Fruit fly (Drosophila melanogaster): ENCODE data around the gene CG8209.

The CG8209 gene

DNA sequence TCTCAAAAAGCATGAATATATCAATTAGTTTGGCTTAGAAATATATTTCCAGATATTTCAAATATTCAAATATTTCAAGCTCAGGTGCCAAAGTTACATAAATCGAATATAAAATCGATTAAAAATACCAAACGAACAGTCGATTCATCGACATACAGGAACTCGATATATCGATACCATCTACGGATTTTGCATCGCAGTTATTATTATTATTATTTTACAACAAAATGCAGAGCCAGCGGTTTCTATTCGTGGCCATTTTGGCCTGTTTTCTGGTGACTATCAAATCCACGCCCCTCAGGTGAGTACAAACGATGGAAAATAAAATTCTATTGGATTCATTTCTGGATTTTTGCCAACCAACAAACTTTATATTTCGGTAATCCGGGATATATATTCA, 5.8 kb upstream of the CG8209 start, which contains the start of gene RNaseX25 (continued):
- TF ChIP-seq MTF-1 (GFP tag; optimal IDR thresholded peaks at IDR 0.05; ENCODE audit: borderline replicate concordance) (no peak), unpg (GFP tag; optimal IDR thresholded peaks at IDR 0.05) (no peak), CG1602 (GFP tag; optimal IDR thresholded peaks at IDR 0.05) (no peak), CG3065 (GFP tag; optimal IDR thresholded peaks at IDR 0.05) (no peak), Mes4 (GFP tag; optimal IDR thresholded peaks at IDR 0.05) (no peak), Max (GFP tag; optimal IDR thresholded peaks at IDR 0.05) (no peak), MESR4 (GFP tag; optimal IDR thresholded peaks at IDR 0.05) (peak; percentile 79), nerfin-2 (GFP tag; IDR thresholded peaks at IDR 0.05; ENCODE audit: partially characterized antibody) (peak; percentile 94), chm (GFP tag; IDR thresholded peaks at IDR 0.05) (no peak), ind (GFP tag; optimal IDR thresholded peaks at IDR 0.05) (no peak), fd3F (GFP tag; optimal IDR thresholded peaks at IDR 0.05) (no peak), sob (GFP tag; IDR thresholded peaks at IDR 0.05) (no peak), B-H2 (GFP tag; optimal IDR thresholded peaks at IDR 0.05) (no peak), CG12236 (GFP tag; optimal IDR thresholded peaks at IDR 0.05) (no peak), CG4328 (GFP tag; optimal IDR thresholded peaks at IDR 0.05) (no peak), CG10565 (GFP tag; optimal IDR thresholded peaks at IDR 0.05) (no peak), pzg (GFP tag; optimal IDR thresholded peaks at IDR 0.05) (peak; percentile 62), luna (GFP tag; optimal IDR thresholded peaks at IDR 0.05) (no peak), kah (GFP tag; optimal IDR thresholded peaks at IDR 0.05) (no peak), Sox102F (GFP tag; optimal IDR thresholded peaks at IDR 0.05) (no peak), CG42726 (GFP tag; IDR thresholded peaks at IDR 0.05; ENCODE audit: partially characterized antibody) (peak; percentile 64; the same call in 1 of the 2 replicates), dan (GFP tag; IDR thresholded peaks at IDR 0.05) (no peak), sr (GFP tag; IDR thresholded peaks at IDR 0.05) (no peak), her (GFP tag; optimal IDR thresholded peaks at IDR 0.05) (no peak), gsb (GFP tag; IDR thresholded peaks at IDR 0.05) (no peak), disco-r (GFP tag; optimal IDR thresholded peaks at IDR 0.05) (no peak), trem (tag; optimal IDR thresholded peaks at IDR 0.05) (peak; percentile 2), YL-1 (GFP tag; optimal IDR thresholded peaks at IDR 0.05) (peak; percentile 47), CG17361 (GFP tag; IDR thresholded peaks at IDR 0.05) (peak; percentile 8; the same call in 1 of the 3 replicates), CG4360 (GFP tag; IDR thresholded peaks at IDR 0.05) (no peak), E2f2 (GFP tag; IDR thresholded peaks at IDR 0.05) (peak; percentile 92), CG2202 (tag; optimal IDR thresholded peaks at IDR 0.05) (no peak), vfl (GFP tag; optimal IDR thresholded peaks at IDR 0.05) (no peak), CG2712 (tag; optimal IDR thresholded peaks at IDR 0.05) (peak; percentile 41), dimm (GFP tag; IDR thresholded peaks at IDR 0.05) (no peak), Hsf (GFP tag; optimal IDR thresholded peaks at IDR 0.05) (no peak), BEAF-32 (GFP tag; optimal IDR thresholded peaks at IDR 0.05) (peak; percentile 81), CG2129 (GFP tag; IDR thresholded peaks at IDR 0.05; ENCODE audit: partially characterized antibody) (peak; percentile 86), CG16779 (GFP tag; IDR thresholded peaks at IDR 0.05) (no peak), crc (GFP tag; optimal IDR thresholded peaks at IDR 0.05) (no peak), CG14014 (GFP tag; IDR thresholded peaks at IDR 0.05) (no peak), MBD-R2 (GFP tag; IDR thresholded peaks at IDR 0.05) (0 out of 2 replicates have a peak, but pooled peaks have one; percentile 38), Eip74EF (GFP tag; optimal IDR thresholded peaks at IDR 0.05) (no peak), Dad (GFP tag; optimal IDR thresholded peaks at IDR 0.05) (no peak), Aef1 (GFP tag; IDR thresholded peaks at IDR 0.05) (no peak), CG4820 (GFP tag; optimal IDR thresholded peaks at IDR 0.05) (no peak), odd (GFP tag; optimal IDR thresholded peaks at IDR 0.05) (no peak), stc (GFP tag; IDR thresholded peaks at IDR 0.05) (no peak), CG12769 (tag; optimal IDR thresholded peaks at IDR 0.05) (no peak), ERR (GFP tag; optimal IDR thresholded peaks at IDR 0.05) (no peak), emc (GFP tag; optimal IDR thresholded peaks at IDR 0.05) (no peak), ap (GFP tag; IDR thresholded peaks at IDR 0.05) (no peak)
